Fruit fly (Drosophila melanogaster) Kc167 (cell line): ENCODE data around the gene cdm.

Experiments
- Myc ChIP-seq: fragments of >200 bp; optimal IDR thresholded peaks from 2 replicates; lab custom pipeline; 2017; ENCODE audit warnings: missing external identifiers
- Sin3A ChIP-seq: fragments of >200 bp; optimal IDR thresholded peaks from 2 replicates; lab custom pipeline; 2018; ENCODE audit warnings: missing external identifiers
- h ChIP-seq: fragments of >200 bp; optimal IDR thresholded peaks from 3 replicates; lab custom pipeline; 2018; ENCODE audit warnings: missing external identifiers
- insv ChIP-seq: fragments of >200 bp; optimal IDR thresholded peaks from 3 replicates; lab custom pipeline; 2018; ENCODE audit warnings: missing external identifiers
- psq ChIP-seq: fragments of >200 bp; optimal IDR thresholded peaks from 2 replicates; lab custom pipeline; 2017; ENCODE audit warnings: missing external identifiers
- ttk ChIP-seq: sonication (Bioruptor generic); optimal IDR thresholded peaks from 2 replicates; lab custom pipeline; 2017; ENCODE audit warnings: missing external identifiers

cdm gene

DNA sequence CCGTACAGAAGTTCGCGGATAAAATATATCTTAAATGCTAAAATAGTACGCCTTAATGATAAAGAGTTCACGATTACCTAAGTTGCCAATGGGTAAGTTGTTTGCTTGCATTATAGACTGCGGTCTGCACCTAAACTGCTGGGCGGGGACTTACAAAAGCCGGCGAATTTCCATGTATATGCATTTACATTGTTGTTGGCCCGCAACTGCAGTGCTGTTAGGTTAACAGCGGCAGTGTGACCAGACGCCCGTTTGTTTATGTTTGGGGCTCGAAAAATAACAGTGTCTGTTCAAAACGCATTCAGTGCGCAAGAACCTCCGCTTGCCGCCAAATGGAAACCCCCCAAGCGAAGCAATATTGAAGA, 16.6 kb upstream of the cdm start:
- no peak for TF ChIP-seq ttk (lab: Kevin White, UChicago)

DNA sequence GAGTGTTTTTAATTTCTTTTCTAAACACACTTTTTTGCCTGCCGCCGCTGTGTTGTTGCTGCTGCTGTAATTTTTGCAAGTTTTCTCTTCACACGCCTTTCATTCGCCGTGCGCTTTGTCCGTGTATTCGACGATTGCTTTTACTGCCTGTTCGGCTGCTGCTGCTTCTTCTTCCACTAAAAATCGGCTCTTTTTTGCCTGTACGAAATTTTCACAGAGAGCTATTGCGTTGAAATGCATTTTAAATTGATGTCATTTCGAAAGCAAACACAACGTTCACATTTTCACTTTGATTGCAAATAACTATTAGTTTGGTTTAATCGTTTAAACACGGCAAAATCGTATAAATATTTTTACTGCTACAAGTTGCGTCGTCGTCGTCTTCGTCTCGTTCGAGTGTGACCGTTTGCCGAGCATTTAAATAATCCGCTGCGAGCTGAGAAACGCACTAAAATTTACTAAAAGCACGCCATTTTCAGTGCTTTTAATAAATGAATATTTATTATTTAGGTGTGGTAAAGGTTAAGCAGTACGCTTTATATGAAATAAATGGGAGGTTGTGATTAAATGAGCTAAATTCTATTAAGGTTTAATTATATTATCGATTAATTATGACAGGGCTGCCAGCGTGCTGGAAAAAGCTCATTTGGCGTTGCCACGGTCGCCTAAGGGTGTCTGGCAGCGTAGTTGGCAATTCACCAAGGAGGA, 16.1 kb upstream of the cdm start, which contains the start of the genes Ssdp and CG7985:
TSS of gene Ssdp (minus strand) at position 419 of the 708 bp plus-strand sequence.
TSS of gene CG7985 (plus strand) at position 681 of the 708 bp plus-strand sequence.
- TF ChIP-seq psq (lab: Kevin White, UChicago) = no peak
- TF ChIP-seq h (lab: Kevin White, UChicago) = no peak
- TF ChIP-seq ttk (lab: Kevin White, UChicago) = no peak
- no peak for TF ChIP-seq Myc (lab: Kevin White, UChicago)
- no peak for TF ChIP-seq insv (lab: Kevin White, UChicago)
- TF ChIP-seq Sin3A (lab: Kevin White, UChicago) = no peak

DNA sequence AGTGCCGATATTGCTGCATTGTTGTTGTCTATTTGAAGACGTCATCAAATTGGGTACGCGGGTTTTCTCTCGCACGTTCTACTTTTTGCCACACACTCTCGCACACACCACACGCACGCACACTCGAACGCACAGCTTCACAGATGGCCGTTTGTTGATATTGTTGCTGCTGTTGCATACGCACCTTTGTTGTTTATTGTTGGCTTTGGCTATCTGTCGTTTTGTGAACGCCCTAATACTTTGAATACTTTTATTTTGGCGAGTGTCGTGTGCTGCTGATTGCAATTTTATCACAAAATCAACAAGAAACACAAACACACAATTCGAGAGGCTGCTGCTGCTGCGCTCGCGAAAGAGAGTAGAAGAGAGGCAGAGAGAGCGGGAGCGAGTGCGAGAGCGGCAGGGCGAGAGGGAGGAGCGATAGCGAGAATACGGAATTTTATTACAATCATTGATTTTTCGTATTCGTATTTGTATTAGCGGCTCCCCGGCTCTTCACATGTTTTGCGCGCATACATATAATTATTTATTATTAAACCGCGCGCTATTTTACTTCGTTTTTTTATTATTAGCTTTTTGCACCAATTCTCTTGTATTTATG, 15.3 kb upstream of the cdm start:
- TF ChIP-seq insv (lab: Kevin White, UChicago) (no peak), h (lab: Kevin White, UChicago) (no peak), Myc (lab: Kevin White, UChicago) (no peak), Sin3A (lab: Kevin White, UChicago) (no peak), ttk (lab: Kevin White, UChicago) (no peak), psq (lab: Kevin White, UChicago) (no peak)

DNA sequence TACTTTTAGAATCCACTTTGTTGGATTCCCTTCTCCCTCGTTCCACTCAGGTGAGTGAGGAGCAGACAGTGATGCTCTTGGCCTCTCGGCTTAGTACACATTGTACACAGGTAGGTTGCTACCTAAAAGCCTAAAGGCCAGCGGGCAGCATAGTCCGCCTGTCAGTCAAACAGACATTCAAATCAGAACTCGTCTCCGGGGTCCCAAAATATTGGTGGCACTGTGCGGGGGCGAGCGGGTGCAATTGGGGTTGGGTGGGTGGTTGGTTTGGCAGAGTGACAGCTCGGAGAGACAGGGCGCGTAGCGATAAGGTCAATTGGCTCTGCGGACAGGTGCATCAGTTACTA, 14.5 kb upstream of the cdm start:
- TF ChIP-seq Myc (lab: Kevin White, UChicago) = no peak
- no peak for TF ChIP-seq ttk (lab: Kevin White, UChicago)
- TF ChIP-seq insv (lab: Kevin White, UChicago) = no peak
- TF ChIP-seq psq (lab: Kevin White, UChicago) = no peak
- no peak for TF ChIP-seq h (lab: Kevin White, UChicago)
- TF ChIP-seq Sin3A (lab: Kevin White, UChicago) = no peak

DNA sequence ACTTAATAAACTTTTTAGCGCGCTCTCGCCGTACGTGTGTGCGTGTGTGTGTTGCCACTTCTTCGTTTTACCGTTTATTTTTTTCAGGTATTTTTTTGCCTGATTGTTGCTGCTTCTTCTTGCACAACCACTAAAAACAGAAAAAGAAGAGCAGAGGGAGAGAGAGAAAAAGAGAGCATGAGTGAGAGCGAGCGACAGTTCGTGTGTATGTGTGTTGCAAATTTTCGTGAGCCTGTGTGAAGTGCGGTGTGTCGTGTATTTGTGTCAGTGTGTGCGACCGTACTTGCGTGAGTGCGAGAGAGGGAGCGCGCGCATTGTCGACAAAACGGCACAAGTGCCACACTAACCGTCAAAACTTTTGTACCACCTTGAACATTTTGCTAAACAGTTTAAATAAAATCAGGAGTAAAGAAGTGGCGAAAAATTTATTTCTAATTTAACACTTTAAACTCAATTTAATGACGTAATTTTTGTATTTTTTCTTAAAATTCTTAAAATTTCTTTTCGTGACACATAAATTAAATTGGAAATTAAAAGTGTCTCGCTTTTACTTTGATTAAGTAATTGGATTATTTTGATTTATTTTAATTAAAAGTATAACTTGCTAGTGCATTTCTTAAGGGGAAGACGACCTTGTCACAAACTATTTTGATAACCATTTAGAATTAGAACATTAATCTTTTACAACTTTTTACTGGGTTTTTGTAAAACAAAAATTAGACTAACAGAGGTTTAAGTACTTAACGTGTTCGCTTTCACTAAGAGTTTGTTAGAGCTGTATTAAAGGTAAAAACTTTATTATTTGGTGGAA, 13.9 kb upstream of the cdm start:
- TF ChIP-seq ttk (lab: Kevin White, UChicago) = no peak
- TF ChIP-seq Myc (lab: Kevin White, UChicago) = no peak
- TF ChIP-seq h (lab: Kevin White, UChicago) = no peak
- TF ChIP-seq Sin3A (lab: Kevin White, UChicago) = no peak

DNA sequence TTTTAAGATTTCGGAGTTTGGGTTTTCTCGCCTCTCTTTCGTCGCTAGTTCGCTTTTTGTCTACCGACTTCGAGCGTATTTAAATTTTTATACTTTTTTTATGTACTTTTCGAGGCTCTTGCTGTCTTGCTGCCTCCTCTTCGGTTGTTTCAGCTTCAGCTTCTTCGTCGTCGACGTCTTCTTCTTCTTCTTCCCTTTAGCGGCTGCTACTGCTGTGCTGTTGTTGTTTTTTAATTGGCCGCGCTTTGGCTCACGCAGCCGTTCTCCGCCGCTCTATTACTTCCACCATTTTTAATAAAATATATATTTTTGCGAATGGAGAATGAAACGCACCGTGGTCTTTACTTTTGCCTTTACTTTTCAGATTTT, 13.3 kb upstream of the cdm start:
- TF ChIP-seq h (lab: Kevin White, UChicago) (no peak), Sin3A (lab: Kevin White, UChicago) (no peak), psq (lab: Kevin White, UChicago) (no peak), insv (lab: Kevin White, UChicago) (no peak), Myc (lab: Kevin White, UChicago) (no peak), ttk (lab: Kevin White, UChicago) (no peak)

DNA sequence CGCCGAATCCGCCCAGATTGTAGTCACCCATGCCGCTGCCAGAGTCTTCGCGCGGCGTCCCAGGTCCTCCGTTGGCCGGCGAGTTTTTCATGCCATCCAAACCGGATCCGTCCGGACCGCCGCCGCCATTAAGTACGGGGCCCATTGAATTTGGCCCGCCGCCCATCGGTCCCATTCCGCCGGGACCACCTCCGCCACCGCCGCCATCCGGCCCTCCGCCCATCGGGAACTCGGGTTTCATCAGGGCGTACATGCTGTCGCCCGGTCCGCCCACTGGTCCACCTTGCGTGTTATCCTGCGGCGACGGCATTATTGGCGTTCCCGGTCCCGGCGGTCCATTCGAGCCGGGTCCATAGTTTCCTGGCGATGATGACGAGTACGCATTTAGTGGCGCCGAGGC, 12.0 kb upstream of the cdm start:
- TF ChIP-seq Sin3A (lab: Kevin White, UChicago) = no peak
- no peak for TF ChIP-seq insv (lab: Kevin White, UChicago)
- no peak for TF ChIP-seq h (lab: Kevin White, UChicago)
- no peak for TF ChIP-seq Myc (lab: Kevin White, UChicago)
- TF ChIP-seq psq (lab: Kevin White, UChicago) = no peak
- no peak for TF ChIP-seq ttk (lab: Kevin White, UChicago)

DNA sequence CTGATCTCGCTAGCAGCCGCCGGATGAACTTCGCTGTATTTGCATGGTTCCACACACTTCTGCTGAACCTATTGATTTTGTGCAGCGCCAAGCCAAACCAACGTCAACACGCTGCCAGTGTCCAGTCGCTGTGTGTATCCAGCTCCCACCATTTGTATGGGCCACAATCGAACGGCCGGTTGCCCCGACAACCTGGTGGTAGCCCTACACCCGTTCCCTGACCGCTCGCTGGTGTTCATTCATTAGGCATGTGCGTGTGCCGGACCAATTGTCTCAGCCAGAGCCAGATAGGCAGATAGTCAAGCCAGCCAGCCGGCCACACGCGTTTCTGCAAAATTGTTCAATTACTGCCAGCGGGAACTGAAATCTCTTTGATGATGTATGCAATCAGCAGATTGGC, 8.6 kb upstream of the cdm start, which contains the start of gene CG14313:
TSS of gene CG14313 (minus strand) at position 101 of the 400 bp plus-strand sequence.
- TF ChIP-seq h (lab: Kevin White, UChicago) = no peak

DNA sequence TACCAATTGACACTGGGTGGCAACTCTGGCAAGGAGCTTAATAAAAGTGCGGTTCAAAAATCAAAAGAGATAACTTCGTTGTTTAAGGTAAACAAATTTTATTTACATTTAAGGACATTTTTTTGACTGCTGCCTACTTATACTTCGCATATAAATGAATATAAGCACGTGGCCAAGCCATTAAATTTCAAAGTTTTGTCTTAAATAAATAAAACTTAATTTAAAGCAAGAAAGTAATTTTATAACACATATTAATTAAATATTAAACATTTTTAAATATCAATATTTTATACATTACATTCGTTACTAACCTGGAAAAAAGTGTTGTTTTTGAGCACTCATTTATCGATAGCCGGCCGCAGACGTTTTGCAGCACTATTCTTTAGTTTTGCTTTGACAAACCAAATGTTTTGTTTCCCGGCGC, 5.4 kb upstream of the cdm start, which contains the start of the genes CG12321 and MED17:
TSS of gene CG12321 (minus strand) at position 6 of the 424 bp plus-strand sequence.
TSS of gene MED17 (plus strand) at position 371 of the 424 bp plus-strand sequence.
- no peak for TF ChIP-seq psq (lab: Kevin White, UChicago)
- no peak for TF ChIP-seq Sin3A (lab: Kevin White, UChicago)
- TF ChIP-seq h (lab: Kevin White, UChicago) = no peak
- TF ChIP-seq ttk (lab: Kevin White, UChicago) = no peak
- TF ChIP-seq insv (lab: Kevin White, UChicago) = no peak
- TF ChIP-seq Myc (lab: Kevin White, UChicago) = no peak

DNA sequence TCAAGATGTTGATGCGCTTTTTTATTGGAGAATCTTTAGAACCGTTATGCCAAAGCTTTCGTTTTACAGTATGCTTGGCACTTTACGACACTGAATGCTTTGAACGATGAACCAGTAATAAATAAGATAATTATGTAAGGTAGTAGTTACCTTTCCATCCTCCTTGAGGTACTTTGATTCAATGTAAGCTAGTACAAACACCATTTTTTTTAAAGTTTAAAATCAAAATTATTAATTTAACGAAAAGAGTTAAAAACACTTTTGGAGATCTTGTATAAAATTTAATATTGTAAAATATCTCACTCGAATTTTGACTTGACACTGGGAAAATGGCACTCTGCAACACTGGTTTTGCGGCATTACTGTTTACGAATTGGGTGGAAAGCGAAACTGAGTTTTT, 2.1 kb upstream of the cdm start, which contains the start of the genes Arp5 and CG7208:
TSS of gene Arp5 (plus strand) at position 114 of the 400 bp plus-strand sequence.
TSS of gene CG7208 (minus strand) at position 331 of the 400 bp plus-strand sequence.
- TF ChIP-seq Sin3A (lab: Kevin White, UChicago) (no peak), insv (lab: Kevin White, UChicago) (no peak), ttk (lab: Kevin White, UChicago) (no peak), Myc (lab: Kevin White, UChicago) (no peak), psq (lab: Kevin White, UChicago) (peak; percentile 42)
